Worm (Caenorhabditis elegans): Measurements from ENCODE around the gene tat-2.
A peak's percentile ranks its signal among the peaks of the same experiment; 100 is the strongest.

The tat-2 gene

DNA sequence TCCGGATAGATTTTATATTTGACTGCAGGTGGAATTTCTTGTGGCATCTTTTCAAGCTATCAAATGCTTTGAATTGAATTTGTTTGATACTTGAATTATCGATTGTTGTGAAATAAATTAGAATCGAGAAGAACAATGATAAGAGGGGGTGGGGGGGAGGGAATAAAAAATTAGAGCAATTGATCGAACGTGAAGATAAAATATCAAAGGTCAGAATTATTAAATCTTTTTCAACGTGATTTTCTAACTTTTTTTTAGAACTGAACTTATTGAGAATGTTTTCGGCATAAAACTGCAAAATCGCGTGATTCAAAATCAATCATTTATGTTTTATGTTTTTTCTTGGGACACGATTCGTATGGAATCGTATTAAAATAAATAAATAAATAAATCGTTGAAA is 19.5 kb downstream of the tat-2 start, which contains the start of gene mpz-4:
mpz-4 (minus strand) TSS at position 101 of the 400 bp plus-strand sequence.
- TF ChIP-seq mep-1 (tag; optimal IDR thresholded peaks at IDR 0.05) = no peak
- no peak for TF ChIP-seq sptf-1 (tag; optimal IDR thresholded peaks at IDR 0.05)
- no peak for TF ChIP-seq M03D4.4 (tag; optimal IDR thresholded peaks at IDR 0.05)
- TF ChIP-seq nhr-28 (tag; optimal IDR thresholded peaks at IDR 0.05) = no peak
- TF ChIP-seq blmp-1 (tag; optimal IDR thresholded peaks at IDR 0.05) = no peak
- no peak for TF ChIP-seq ceh-39 (tag; optimal IDR thresholded peaks at IDR 0.05)
- TF ChIP-seq ztf-11 (tag; optimal IDR thresholded peaks at IDR 0.05) = no peak
- TF ChIP-seq drap-1 (GFP tag; optimal IDR thresholded peaks at IDR 0.05) = no peak
- no peak for TF ChIP-seq unc-62 (GFP tag; optimal IDR thresholded peaks at IDR 0.05)
- TF ChIP-seq lin-32 (GFP tag; optimal IDR thresholded peaks at IDR 0.05) = no peak
- TF ChIP-seq elt-1 (tag; optimal IDR thresholded peaks at IDR 0.05; ENCODE audit: borderline replicate concordance, insufficient read depth) = no peak
- no peak for TF ChIP-seq unc-120 (tag; optimal IDR thresholded peaks at IDR 0.05; ENCODE audit: poor library complexity, severe bottlenecking)
- no peak for TF ChIP-seq hlh-1 (tag; optimal IDR thresholded peaks at IDR 0.05)
- TF ChIP-seq nhr-76 (tag; optimal IDR thresholded peaks at IDR 0.05) = no peak

DNA sequence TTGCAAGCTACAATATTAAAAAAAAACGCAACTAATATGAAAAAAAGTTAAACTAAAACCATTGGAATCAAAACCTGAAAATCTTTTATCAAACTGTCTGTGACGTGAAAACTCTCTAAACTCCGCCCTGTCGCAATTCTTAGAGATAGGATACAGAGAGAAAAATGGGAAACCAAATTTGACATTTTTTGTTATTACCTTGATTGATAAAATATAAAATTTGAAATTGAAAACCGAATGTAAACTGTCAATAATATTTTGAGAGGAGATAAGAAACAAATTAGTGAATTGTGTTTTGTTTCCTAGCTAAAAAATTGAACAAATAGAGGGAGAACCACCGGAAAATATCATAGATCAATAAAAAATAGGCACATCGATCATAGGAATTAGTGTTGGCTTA is 24.9 kb downstream of the tat-2 start:
- TF ChIP-seq mls-2 (tag; optimal IDR thresholded peaks at IDR 0.05) = no peak
- no peak for TF ChIP-seq ztf-11 (tag; optimal IDR thresholded peaks at IDR 0.05)
- TF ChIP-seq ceh-83 (GFP tag; optimal IDR thresholded peaks at IDR 0.05) = no peak
- no peak for TF ChIP-seq zip-8 (tag; optimal IDR thresholded peaks at IDR 0.05)
- TF ChIP-seq unc-120 (tag; optimal IDR thresholded peaks at IDR 0.05; ENCODE audit: poor library complexity, severe bottlenecking) = no peak
- no peak for TF ChIP-seq elt-3 (tag; optimal IDR thresholded peaks at IDR 0.05)
- no peak for TF ChIP-seq unc-39 (tag; optimal IDR thresholded peaks at IDR 0.05)
- TF ChIP-seq ceh-39 (tag; optimal IDR thresholded peaks at IDR 0.05) = no peak
- no peak for TF ChIP-seq tbx-8 (GFP tag; optimal IDR thresholded peaks at IDR 0.05)
- TF ChIP-seq lin-32 (GFP tag; optimal IDR thresholded peaks at IDR 0.05) = no peak
- TF ChIP-seq nhr-237 (tag; optimal IDR thresholded peaks at IDR 0.05) = no peak

DNA sequence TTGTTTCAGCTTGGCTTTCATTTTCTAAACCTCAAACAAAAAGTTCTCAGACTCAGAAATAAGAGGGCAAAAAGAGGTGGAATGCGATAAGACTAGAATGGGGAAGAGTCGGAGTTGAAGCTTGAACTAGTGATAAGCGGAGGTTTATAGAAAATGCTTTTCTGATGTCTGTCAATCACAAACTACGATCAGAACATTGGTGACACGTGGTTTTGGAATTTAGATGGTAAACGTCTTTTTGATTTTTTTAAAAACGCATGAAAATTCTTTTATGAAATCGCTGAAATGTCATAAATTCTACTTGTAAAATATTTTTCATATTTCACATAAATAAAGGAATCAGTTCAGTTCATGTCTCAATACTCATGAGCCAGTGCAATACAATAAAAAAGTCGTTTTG is 25.6 kb downstream of the tat-2 start, which contains the start of gene H06H21.8:
H06H21.8 (minus strand) TSS at position 78 of the 400 bp plus-strand sequence.
- TF ChIP-seq mab-5 (tag; optimal IDR thresholded peaks at IDR 0.05) (no peak), lin-32 (GFP tag; optimal IDR thresholded peaks at IDR 0.05) (no peak), elt-3 (tag; optimal IDR thresholded peaks at IDR 0.05) (no peak), mls-2 (tag; optimal IDR thresholded peaks at IDR 0.05) (no peak), drap-1 (GFP tag; optimal IDR thresholded peaks at IDR 0.05) (no peak), hlh-1 (tag; optimal IDR thresholded peaks at IDR 0.05) (no peak), unc-39 (tag; optimal IDR thresholded peaks at IDR 0.05) (no peak)

DNA sequence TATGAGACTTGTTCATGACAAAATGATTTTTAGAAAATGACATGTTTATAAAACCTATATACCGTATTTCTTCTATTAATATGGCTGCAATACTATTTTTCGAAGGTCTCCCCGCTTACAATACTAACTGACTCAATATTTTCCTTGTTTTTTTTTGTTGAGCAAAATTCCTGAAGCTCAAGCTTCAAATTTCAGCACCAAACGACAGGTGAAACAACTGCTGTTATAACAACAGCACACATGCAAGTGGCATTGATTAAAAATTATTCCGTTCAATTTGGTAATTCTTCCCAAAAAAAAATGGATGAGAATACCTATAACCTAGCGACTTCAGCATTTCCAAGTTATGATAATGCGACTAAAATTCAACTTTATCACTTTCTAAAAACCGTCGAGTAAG is 32.5 kb downstream of the tat-2 start, which contains the start of gene srw-94:
srw-94 (plus strand) TSS at position 301 of the 400 bp plus-strand sequence.
- no peak for TF ChIP-seq mep-1 (tag; optimal IDR thresholded peaks at IDR 0.05)

DNA sequence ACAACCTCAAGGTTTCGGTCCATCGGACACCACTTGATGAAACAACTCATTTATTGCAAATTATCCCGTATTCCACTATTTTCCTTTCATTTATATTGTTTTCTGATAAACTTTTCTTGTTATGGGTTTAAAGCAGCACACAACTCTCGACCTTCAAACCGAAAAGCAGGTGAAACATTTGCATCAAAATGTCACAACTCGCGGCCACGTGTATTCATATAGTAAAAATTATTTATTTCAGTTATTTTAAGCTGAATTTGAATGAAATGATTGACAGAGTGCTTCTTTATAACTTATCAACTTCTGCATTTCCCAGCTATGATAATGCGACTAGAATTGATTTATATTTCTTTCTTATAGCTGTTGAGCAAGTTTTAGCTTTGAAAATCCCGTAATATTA is 34.8 kb downstream of the tat-2 start, which contains the start of gene srw-95:
srw-95 (plus strand) TSS at position 213 of the 400 bp plus-strand sequence.
- TF ChIP-seq drap-1 (GFP tag; optimal IDR thresholded peaks at IDR 0.05) (no peak), bed-3 (GFP tag; optimal IDR thresholded peaks at IDR 0.05) (no peak), blmp-1 (tag; optimal IDR thresholded peaks at IDR 0.05) (no peak), zip-8 (tag; optimal IDR thresholded peaks at IDR 0.05) (no peak), sem-2 (GFP tag; optimal IDR thresholded peaks at IDR 0.05) (no peak), ceh-43 (GFP tag; optimal IDR thresholded peaks at IDR 0.05) (no peak), nhr-28 (tag; optimal IDR thresholded peaks at IDR 0.05) (no peak), snpc-4 (tag; optimal IDR thresholded peaks at IDR 0.05) (no peak), sptf-1 (tag; optimal IDR thresholded peaks at IDR 0.05) (no peak), nhr-237 (tag; optimal IDR thresholded peaks at IDR 0.05) (no peak), ceh-83 (GFP tag; optimal IDR thresholded peaks at IDR 0.05) (no peak), nhr-76 (tag; optimal IDR thresholded peaks at IDR 0.05) (no peak), ceh-39 (tag; optimal IDR thresholded peaks at IDR 0.05) (no peak), elt-1 (tag; optimal IDR thresholded peaks at IDR 0.05; ENCODE audit: borderline replicate concordance, insufficient read depth) (no peak), elt-3 (tag; optimal IDR thresholded peaks at IDR 0.05) (no peak), flh-1 (GFP tag; optimal IDR thresholded peaks at IDR 0.05) (no peak)

DNA sequence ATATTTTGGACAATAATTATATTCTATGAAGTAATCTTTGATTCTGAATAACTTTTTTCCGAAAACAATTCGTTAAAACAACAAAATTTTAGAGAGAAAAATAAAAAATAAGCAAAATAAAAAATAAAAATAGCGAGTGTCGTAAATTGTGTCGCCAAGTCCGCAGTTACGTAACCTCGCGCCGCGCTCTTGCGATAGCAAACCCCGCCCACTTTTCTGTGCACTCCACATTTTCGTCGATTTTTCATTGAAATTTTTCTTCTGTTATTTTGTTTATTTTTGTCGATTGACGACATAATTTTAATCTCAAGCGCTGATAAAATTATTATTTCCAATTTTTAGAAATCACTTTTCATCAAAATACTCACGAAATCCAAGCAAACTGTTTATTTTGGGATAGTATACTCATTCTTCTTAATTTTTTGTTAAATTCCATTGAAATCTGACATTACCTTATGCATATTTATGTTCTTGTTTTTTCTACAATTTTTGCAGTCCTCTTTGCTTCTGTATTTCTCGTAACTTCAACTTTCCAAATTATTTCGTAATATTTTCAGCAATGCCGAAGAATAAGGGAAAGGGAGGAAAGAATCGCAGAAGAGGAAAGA is 36.2 kb downstream of the tat-2 start, which contains the start of gene eif-1.A:
eif-1.A (plus strand) TSS at position 558 of the 608 bp plus-strand sequence.
- TF ChIP-seq ham-2 (GFP tag; optimal IDR thresholded peaks at IDR 0.05) = peak; percentile 11
- TF ChIP-seq lin-32 (GFP tag; optimal IDR thresholded peaks at IDR 0.05) = no peak
- TF ChIP-seq blmp-1 (tag; optimal IDR thresholded peaks at IDR 0.05) = no peak
- TF ChIP-seq nhr-237 (tag; optimal IDR thresholded peaks at IDR 0.05) = peak; percentile 41
- peak; percentile 50 for TF ChIP-seq hlh-1 (tag; optimal IDR thresholded peaks at IDR 0.05)
- no peak for TF ChIP-seq ztf-11 (tag; optimal IDR thresholded peaks at IDR 0.05)
- TF ChIP-seq unc-62 (GFP tag; optimal IDR thresholded peaks at IDR 0.05) = no peak
- TF ChIP-seq mep-1 (tag; optimal IDR thresholded peaks at IDR 0.05) = peak; percentile 79
- peak; percentile 3 for TF ChIP-seq drap-1 (GFP tag; optimal IDR thresholded peaks at IDR 0.05)
- no peak for TF ChIP-seq ceh-43 (GFP tag; optimal IDR thresholded peaks at IDR 0.05)
- TF ChIP-seq cnd-1 (tag; optimal IDR thresholded peaks at IDR 0.05) = no peak
- TF ChIP-seq sptf-1 (tag; optimal IDR thresholded peaks at IDR 0.05) = peak; percentile 22
- TF ChIP-seq mls-2 (tag; optimal IDR thresholded peaks at IDR 0.05) = peak; percentile 2
- no peak for TF ChIP-seq elt-1 (tag; optimal IDR thresholded peaks at IDR 0.05; ENCODE audit: borderline replicate concordance, insufficient read depth)
- TF ChIP-seq lin-13 (tag; optimal IDR thresholded peaks at IDR 0.05) = peak; percentile 44
- TF ChIP-seq nhr-28 (tag; optimal IDR thresholded peaks at IDR 0.05) = no peak
- no peak for TF ChIP-seq mab-5 (tag; optimal IDR thresholded peaks at IDR 0.05)
- TF ChIP-seq pha-4 (tag; optimal IDR thresholded peaks at IDR 0.05) = peak; percentile 33
- no peak for TF ChIP-seq unc-39 (tag; optimal IDR thresholded peaks at IDR 0.05)
- no peak for TF ChIP-seq nhr-2 (tag; optimal IDR thresholded peaks at IDR 0.05)
- peak; percentile 75 for TF ChIP-seq lsy-2 (tag; optimal IDR thresholded peaks at IDR 0.05)
- TF ChIP-seq unc-120 (tag; optimal IDR thresholded peaks at IDR 0.05; ENCODE audit: poor library complexity, severe bottlenecking) = no peak
- TF ChIP-seq sem-2 (GFP tag; optimal IDR thresholded peaks at IDR 0.05) = no peak
- no peak for TF ChIP-seq elt-3 (tag; optimal IDR thresholded peaks at IDR 0.05)
- TF ChIP-seq nhr-76 (tag; optimal IDR thresholded peaks at IDR 0.05) = no peak
- peak; percentile 5 for TF ChIP-seq ceh-39 (tag; optimal IDR thresholded peaks at IDR 0.05)

Measured in whole organism, mixed stage, embryonic.